Fruit fly (Drosophila melanogaster) whole organism, wandering third instar larva: ENCODE measurements around the gene CG34109.

Experiments
- Abd-B ChIP-seq: fragments of >200 bp; optimal IDR thresholded peaks from 2 replicates; lab custom pipeline; 2017; ENCODE audit warnings: missing biosample characterization, missing genetic modification characterization
- CG32264 ChIP-seq: fragments of 200-800 bp; sonication (Bioruptor generic); optimal IDR thresholded peaks from 2 replicates; lab custom pipeline; 2016; ENCODE audit warnings: missing biosample characterization, missing genetic modification characterization
- CG9705 ChIP-seq: fragments of 200-800 bp; sonication (Bioruptor generic); optimal IDR thresholded peaks from 2 replicates; lab custom pipeline; 2018; ENCODE audit warnings: missing biosample characterization, mild to moderate bottlenecking, missing genetic modification characterization
- CrebA ChIP-seq: fragments of 200-800 bp; sonication (Bioruptor generic); optimal IDR thresholded peaks from 2 replicates; lab custom pipeline; 2016; ENCODE audit warnings: missing biosample characterization, mild to moderate bottlenecking, missing genetic modification characterization, borderline replicate concordance
- Dif ChIP-seq: fragments of 200-275, 200-300 bp; sonication (Bioruptor generic); optimal IDR thresholded peaks from 2 replicates; lab custom pipeline; 2018; ENCODE audit warnings: missing biosample characterization, missing genetic modification characterization; ENCODE audit not compliant: partially characterized antibody
- HLH106 ChIP-seq: fragments of 200-800 bp; optimal IDR thresholded peaks from 3 replicates; lab custom pipeline; 2019; ENCODE audit warnings: missing biosample characterization, mild to moderate bottlenecking, missing genetic modification characterization, moderate library complexity
- Hnf4 ChIP-seq: fragments of 200-800 bp; sonication (Bioruptor generic); optimal IDR thresholded peaks from 2 replicates; lab custom pipeline; 2016; ENCODE audit warnings: missing biosample characterization, mild to moderate bottlenecking, missing genetic modification characterization
- Hr78 ChIP-seq: fragments of >200 bp; optimal IDR thresholded peaks from 2 replicates; lab custom pipeline; 2017; ENCODE audit warnings: missing biosample characterization, missing genetic modification characterization
- Hr83 ChIP-seq: fragments of 200-300 bp; sonication (Bioruptor generic); optimal IDR thresholded peaks from 2 replicates; lab custom pipeline; 2016; ENCODE audit warnings: missing biosample characterization, mild to moderate bottlenecking, missing genetic modification characterization, moderate library complexity; ENCODE audit not compliant: poor library complexity, severe bottlenecking
- Jra ChIP-seq: sonication (Bioruptor generic); optimal IDR thresholded peaks from 2 replicates; lab custom pipeline; 2016; ENCODE audit warnings: missing biosample characterization, missing genetic modification characterization
- Mio ChIP-seq: sonication (Bioruptor generic); optimal IDR thresholded peaks from 2 replicates; lab custom pipeline; 2016; ENCODE audit warnings: missing biosample characterization, missing genetic modification characterization
- Myc ChIP-seq: fragments of >200 bp; optimal IDR thresholded peaks from 2 replicates; lab custom pipeline; 2017
- N ChIP-seq: fragments of >200 bp; optimal IDR thresholded peaks from 2 replicates; lab custom pipeline; 2018; ENCODE audit warnings: missing biosample characterization, missing external identifiers, missing genetic modification characterization
- OdsH ChIP-seq: fragments of 200-800 bp; sonication (Bioruptor generic); optimal IDR thresholded peaks from 2 replicates; lab custom pipeline; 2016; ENCODE audit warnings: missing biosample characterization, mild to moderate bottlenecking, missing genetic modification characterization
- Rel ChIP-seq, 2 experiments: fragments of 200-800 bp; sonication (Bioruptor generic) in 1 of 2; optimal IDR thresholded peaks; 2 replicates in 1 of 2; 3 replicates in 1 of 2; lab custom pipeline; 2016 to 2019; ENCODE audit warnings: mild to moderate bottlenecking in 2 of 2, missing biosample characterization in 2 of 2, missing genetic modification characterization in 2 of 2, moderate library complexity in 1 of 2
- Sp1 ChIP-seq: fragments of 200-800 bp; sonication (Bioruptor generic); optimal IDR thresholded peaks from 3 replicates; lab custom pipeline; 2019; ENCODE audit warnings: missing biosample characterization, mild to moderate bottlenecking, missing genetic modification characterization, moderate library complexity
- Vsx2 ChIP-seq: fragments of 200-300, 225-300 bp; sonication (Bioruptor generic); optimal IDR thresholded peaks from 2 replicates; lab custom pipeline; 2018; ENCODE audit warnings: missing biosample characterization, missing genetic modification characterization; ENCODE audit not compliant: partially characterized antibody
- br ChIP-seq: fragments of 200-800 bp; sonication (Bioruptor generic); optimal IDR thresholded peaks from 2 replicates; lab custom pipeline; 2016; ENCODE audit warnings: missing biosample characterization, missing genetic modification characterization
- brk ChIP-seq: fragments of 200-800 bp; sonication (Bioruptor generic); optimal IDR thresholded peaks from 2 replicates; lab custom pipeline; 2016; ENCODE audit warnings: missing biosample characterization, mild to moderate bottlenecking, missing genetic modification characterization
- dl ChIP-seq, 2 experiments: fragments of 175-275, 200-275 bp in 1 of 2; fragments of 200-275 bp in 1 of 2; sonication (Bioruptor generic); optimal IDR thresholded peaks; lab custom pipeline; 2018; ENCODE audit warnings: mild to moderate bottlenecking in 2 of 2, missing biosample characterization in 2 of 2, missing genetic modification characterization in 2 of 2, moderate library complexity in 2 of 2; ENCODE audit not compliant: partially characterized antibody in 2 of 2, insufficient read depth in 1 of 2
- dmrt93B ChIP-seq: fragments of 200-800 bp; sonication (Bioruptor generic); optimal IDR thresholded peaks from 2 replicates; lab custom pipeline; 2018; ENCODE audit warnings: missing biosample characterization, mild to moderate bottlenecking, missing genetic modification characterization
- dsf ChIP-seq: sonication (Bioruptor generic); optimal IDR thresholded peaks from 2 replicates; lab custom pipeline; 2016; ENCODE audit warnings: missing biosample characterization, missing genetic modification characterization, borderline replicate concordance
- ey ChIP-seq: fragments of 200-800 bp; sonication (Bioruptor generic); optimal IDR thresholded peaks from 2 replicates; lab custom pipeline; 2016; ENCODE audit warnings: missing biosample characterization, missing genetic modification characterization
- foxo ChIP-seq, 2 experiments: fragments of 200-800 bp; sonication (Bioruptor generic); optimal IDR thresholded peaks; 2 replicates in 1 of 2; 3 replicates in 1 of 2; lab custom pipeline; 2016 to 2017; ENCODE audit warnings: missing biosample characterization in 2 of 2, missing genetic modification characterization in 2 of 2
- fru ChIP-seq: fragments of 200-800 bp; sonication (Bioruptor generic); optimal IDR thresholded peaks from 3 replicates; lab custom pipeline; 2016; ENCODE audit warnings: missing biosample characterization, mild to moderate bottlenecking, missing genetic modification characterization
- h ChIP-seq: fragments of 200-800 bp; sonication (Bioruptor generic); optimal IDR thresholded peaks from 3 replicates; lab custom pipeline; 2016; ENCODE audit warnings: missing biosample characterization, mild to moderate bottlenecking, missing genetic modification characterization
- jim ChIP-seq: fragments of 175-275, 200-325 bp; sonication (Bioruptor generic); optimal IDR thresholded peaks from 2 replicates; lab custom pipeline; 2016; ENCODE audit warnings: missing biosample characterization, mild to moderate bottlenecking, missing genetic modification characterization
- lola ChIP-seq: fragments of >200 bp; optimal IDR thresholded peaks from 2 replicates; lab custom pipeline; 2017; ENCODE audit warnings: missing biosample characterization, missing genetic modification characterization
- pan ChIP-seq: fragments of >200 bp; optimal IDR thresholded peaks from 2 replicates; lab custom pipeline; 2017
- psq ChIP-seq: fragments of 200-800 bp; sonication (Bioruptor generic); optimal IDR thresholded peaks from 3 replicates; lab custom pipeline; 2017; ENCODE audit warnings: missing biosample characterization, mild to moderate bottlenecking, missing genetic modification characterization, moderate library complexity
- rgr ChIP-seq: fragments of 200-800 bp; sonication (Bioruptor generic); optimal IDR thresholded peaks from 3 replicates; lab custom pipeline; 2016; ENCODE audit warnings: missing biosample characterization, mild to moderate bottlenecking, missing genetic modification characterization
- sage ChIP-seq: fragments of 200-800 bp; sonication (Bioruptor generic); optimal IDR thresholded peaks from 2 replicates; lab custom pipeline; 2016; ENCODE audit warnings: missing biosample characterization, mild to moderate bottlenecking, missing genetic modification characterization
- sv ChIP-seq: fragments of 200-800 bp; sonication (Bioruptor generic); optimal IDR thresholded peaks from 3 replicates; lab custom pipeline; 2016; ENCODE audit warnings: missing biosample characterization, missing genetic modification characterization
- tai ChIP-seq: sonication (Bioruptor generic); optimal IDR thresholded peaks from 2 replicates; lab custom pipeline; 2016; ENCODE audit warnings: missing biosample characterization, missing genetic modification characterization
- usp ChIP-seq: fragments of >200 bp; optimal IDR thresholded peaks from 2 replicates; lab custom pipeline; 2017; ENCODE audit warnings: missing biosample characterization, missing genetic modification characterization

CG34109 gene

dm6 chr2L:10130763-10131162, 36.9 kb downstream of the CG34109 start:
- no peak for TF ChIP-seq N
- TF ChIP-seq lola: no peak
- TF ChIP-seq foxo (GFP tag; optimal IDR thresholded peaks at IDR 0.05; lab: Kevin White, UChicago): no peak
- TF ChIP-seq CrebA: no peak
- TF ChIP-seq Vsx2 (GFP tag; lab: Kevin White, UChicago): no peak
- no peak for TF ChIP-seq Hr78 (GFP tag; lab: Kevin White, UChicago)
- no peak for TF ChIP-seq psq (GFP tag; lab: Kevin White, UChicago)
- no peak for TF ChIP-seq rgr (GFP tag; lab: Kevin White, UChicago)
- TF ChIP-seq OdsH (GFP tag; lab: Kevin White, UChicago): no peak
- no peak for TF ChIP-seq sage (GFP tag; lab: Kevin White, UChicago)

- TF ChIP-seq CrebA: no peak
- peak; percentile 28 for TF ChIP-seq dmrt93B (GFP tag; lab: Kevin White, UChicago)
- peak; percentile 36 for TF ChIP-seq Myc (lab: Kevin White, UChicago)
- no peak for TF ChIP-seq CG32264 (GFP tag; lab: Kevin White, UChicago)
- TF ChIP-seq Hnf4 (GFP tag; lab: Kevin White, UChicago): no peak
- TF ChIP-seq tai: no peak
These were observed 49.4 kb downstream of the CG34109 start for dm6 chr2L:10143334-10143733.

- TF ChIP-seq ey (GFP tag; lab: Kevin White, UChicago) (peak; percentile 30), dmrt93B (GFP tag; lab: Kevin White, UChicago) (no peak), Abd-B (no peak), Dif (no peak), Mio (no peak), Sp1 (GFP tag; lab: Kevin White, UChicago) (no peak), h (peak; percentile 58), dl (GFP tag; optimal IDR thresholded peaks at IDR 0.05; lab: Kevin White, UChicago; ENCODE audit: insufficient read depth in 1 of 2, partially characterized antibody in 2 of 2) (no peak), Rel (GFP tag; optimal IDR thresholded peaks at IDR 0.05; lab: Kevin White, UChicago) (no peak), Rel (tag; optimal IDR thresholded peaks at IDR 0.05; lab: Kevin White, UChicago) (peak; percentile 1), Jra (GFP tag; lab: Kevin White, UChicago) (no peak), CrebA (no peak), Hr78 (GFP tag; lab: Kevin White, UChicago) (no peak), sage (GFP tag; lab: Kevin White, UChicago) (no peak), CG9705 (no peak), usp (GFP tag; lab: Kevin White, UChicago) (no peak), brk (GFP tag; lab: Kevin White, UChicago) (no peak), Myc (lab: Kevin White, UChicago) (no peak), fru (GFP tag; lab: Kevin White, UChicago) (peak; percentile 29), jim (GFP tag; lab: Kevin White, UChicago) (no peak), br (GFP tag; lab: Kevin White, UChicago) (peak; percentile 61), OdsH (GFP tag; lab: Kevin White, UChicago) (no peak), sv (GFP tag; lab: Kevin White, UChicago) (no peak), rgr (GFP tag; lab: Kevin White, UChicago) (peak; percentile 43), foxo (GFP tag; optimal IDR thresholded peaks at IDR 0.05; lab: Kevin White, UChicago) (peak in 1 of 2 experiments; percentile 52), HLH106 (peak; percentile 25), CG32264 (GFP tag; lab: Kevin White, UChicago) (no peak), pan (lab: Kevin White, UChicago) (no peak), psq (GFP tag; lab: Kevin White, UChicago) (no peak), Vsx2 (GFP tag; lab: Kevin White, UChicago) (no peak), Hr83 (GFP tag; lab: Kevin White, UChicago) (no peak), tai (no peak), dsf (no peak)
These were observed 50.5 kb downstream of the CG34109 start, which contains the start of gene CG4839 for dm6 chr2L:10144236-10144953. TSS of gene CG4839 (plus strand) at chr2L:10144776.
